Fruit fly (Drosophila melanogaster): ENCODE data around the gene ppk5.
A peak's percentile ranks its signal among the peaks of the same experiment; 100 is the strongest.

ppk5 gene

dm6 chr3L:21584683-21585082 lies 50.2 kb downstream of the ppk5 start (continued):
- no peak for TF ChIP-seq CG6791 (GFP tag; IDR thresholded peaks at IDR 0.05; ENCODE audit: partially characterized antibody)
- TF ChIP-seq tll (GFP tag; optimal IDR thresholded peaks at IDR 0.05), result no peak
- TF ChIP-seq grn (GFP tag; optimal IDR thresholded peaks at IDR 0.05), result no peak
- no peak; the same call in 2 of the 3 replicates for TF ChIP-seq zen2 (GFP tag; IDR thresholded peaks at IDR 0.05; ENCODE audit: partially characterized antibody)
- no peak for TF ChIP-seq inv (GFP tag; IDR thresholded peaks at IDR 0.05; ENCODE audit: partially characterized antibody)
- no peak for TF ChIP-seq slp2 (GFP tag; optimal IDR thresholded peaks at IDR 0.05)
- peak; percentile 80 for TF ChIP-seq Deaf1 (tag; optimal IDR thresholded peaks at IDR 0.05)
- TF ChIP-seq pros (GFP tag; optimal IDR thresholded peaks at IDR 0.05), result peak; percentile 33
- TF ChIP-seq YL-1 (GFP tag; optimal IDR thresholded peaks at IDR 0.05), result no peak
- no peak for TF ChIP-seq luna (GFP tag; optimal IDR thresholded peaks at IDR 0.05)
- TF ChIP-seq tx (GFP tag; optimal IDR thresholded peaks at IDR 0.05), result no peak
- TF ChIP-seq Med (GFP tag), result peak; percentile 85
- TF ChIP-seq CG12744 (GFP tag; optimal IDR thresholded peaks at IDR 0.05), result no peak
- peak; percentile 78 for TF ChIP-seq cg (GFP tag; optimal IDR thresholded peaks at IDR 0.05)
- peak; percentile 70 for TF ChIP-seq chm (GFP tag; IDR thresholded peaks at IDR 0.05)
- TF ChIP-seq ERR (GFP tag; optimal IDR thresholded peaks at IDR 0.05), result no peak
- no peak for TF ChIP-seq wor (GFP tag; IDR thresholded peaks at IDR 0.05)
- TF ChIP-seq zfh1 (GFP tag; IDR thresholded peaks at IDR 0.05), result no peak
- TF ChIP-seq Oli (tag; optimal IDR thresholded peaks at IDR 0.05), result no peak
- peak; percentile 78 for TF ChIP-seq CG10321 (GFP tag; IDR thresholded peaks at IDR 0.05)
- TF ChIP-seq CTCF (GFP tag; optimal IDR thresholded peaks at IDR 0.05), result peak; percentile 1
- no peak for TF ChIP-seq CG18476 (GFP tag; optimal IDR thresholded peaks at IDR 0.05)
- peak; percentile 97 for TF ChIP-seq CG1832 (GFP tag; optimal IDR thresholded peaks at IDR 0.05)
- TF ChIP-seq Jarid2 (GFP tag; optimal IDR thresholded peaks at IDR 0.05), result peak; percentile 58
- TF ChIP-seq CHES-1-like (GFP tag; optimal IDR thresholded peaks at IDR 0.05), result no peak
- TF ChIP-seq Hr39 (optimal IDR thresholded peaks at IDR 0.05), result no peak
- no peak for TF ChIP-seq pnt (GFP tag; optimal IDR thresholded peaks at IDR 0.05)
- no peak for TF ChIP-seq scrt (GFP tag; optimal IDR thresholded peaks at IDR 0.05)
- no peak for TF ChIP-seq CG11085 (GFP tag; IDR thresholded peaks at IDR 0.05)
- TF ChIP-seq gcm (GFP tag; optimal IDR thresholded peaks at IDR 0.05), result peak; percentile 57
- TF ChIP-seq az2 (GFP tag; optimal IDR thresholded peaks at IDR 0.05), result no peak
- TF ChIP-seq CG3281 (GFP tag; optimal IDR thresholded peaks at IDR 0.05), result no peak
- TF ChIP-seq nerfin-2 (GFP tag; IDR thresholded peaks at IDR 0.05; ENCODE audit: partially characterized antibody), result no peak
- TF ChIP-seq Atf3 (GFP tag; optimal IDR thresholded peaks at IDR 0.05), result no peak
- TF ChIP-seq Hey (tag; optimal IDR thresholded peaks at IDR 0.05), result peak; percentile 5
- TF ChIP-seq bcd (GFP tag; optimal IDR thresholded peaks at IDR 0.05), result no peak
- no peak for TF ChIP-seq CG32772 (GFP tag; IDR thresholded peaks at IDR 0.05)
- TF ChIP-seq CG6272 (GFP tag; IDR thresholded peaks at IDR 0.05), result no peak
- TF ChIP-seq zen (tag; optimal IDR thresholded peaks at IDR 0.05), result no peak
- TF ChIP-seq Bgb (GFP tag; IDR thresholded peaks at IDR 0.05; ENCODE audit: partially characterized antibody), result no peak
- 0 out of 3 replicates have a peak, but pooled peaks have one; percentile 72 for TF ChIP-seq CG2199 (GFP tag; IDR thresholded peaks at IDR 0.05)
- TF ChIP-seq CG7745 (tag; optimal IDR thresholded peaks at IDR 0.05), result no peak
- TF ChIP-seq gsb-n (tag; optimal IDR thresholded peaks at IDR 0.05), result no peak
- TF ChIP-seq hkb (optimal IDR thresholded peaks at IDR 0.05), result no peak
- 0 out of 2 replicates have a peak, but pooled peaks have one; percentile 21 for TF ChIP-seq hkb (GFP tag; IDR thresholded peaks at IDR 0.05)
- TF ChIP-seq seq (GFP tag; IDR thresholded peaks at IDR 0.05), result peak; percentile 91
- no peak for TF ChIP-seq Rfx (GFP tag; IDR thresholded peaks at IDR 0.05)
- peak; percentile 68 to 96 for TF ChIP-seq Trl (optimal IDR thresholded peaks at IDR 0.05)
- TF ChIP-seq Trl (GFP tag; optimal IDR thresholded peaks at IDR 0.05), result no peak
- TF ChIP-seq rib (GFP tag; IDR thresholded peaks at IDR 0.05), result no peak
- peak in 1 of 3 experiments; percentile 40 for TF ChIP-seq Stat92E (GFP tag; optimal IDR thresholded peaks at IDR 0.05)
- no peak for TF ChIP-seq CG14050 (GFP tag; IDR thresholded peaks at IDR 0.05)
- TF ChIP-seq mirr (GFP tag; optimal IDR thresholded peaks at IDR 0.05), result no peak

All from whole organism, embryonic.